Fruit fly (Drosophila melanogaster) whole organism, pupa: Measurements from ENCODE around the gene CG34328.

Experiments
- CG10348 ChIP-seq: fragments of 200-800 bp; sonication (Bioruptor generic); IDR thresholded peaks from 2 replicates; pipeline ENCODE4 v1.3.6; 2022; ENCODE audit warnings: missing biosample characterization, missing genetic modification characterization
- CG12605 ChIP-seq: fragments of 200-800 bp; sonication (Bioruptor generic); IDR thresholded peaks from 2 replicates; pipeline ENCODE4 v1.3.6; 2022; ENCODE audit warnings: missing biosample characterization, missing genetic modification characterization
- CG13204 ChIP-seq: fragments of 200-800 bp; sonication (Bioruptor generic); optimal IDR thresholded peaks from 2 replicates; lab custom pipeline; 2018; ENCODE audit warnings: missing biosample characterization, mild to moderate bottlenecking, missing genetic modification characterization, moderate library complexity
- CG14655 ChIP-seq: fragments of 200-800 bp; sonication (Bioruptor generic); optimal IDR thresholded peaks from 3 replicates; lab custom pipeline; 2017; ENCODE audit warnings: mild to moderate bottlenecking, missing biosample characterization, missing genetic modification reagents, missing genetic modification characterization
- CG15710 ChIP-seq: fragments of 200-800 bp; sonication (Bioruptor generic); optimal IDR thresholded peaks from 2 replicates; lab custom pipeline; 2018; ENCODE audit warnings: missing biosample characterization, mild to moderate bottlenecking, missing genetic modification characterization, moderate library complexity
- CG17806 ChIP-seq: fragments of 200-800 bp; sonication (Bioruptor generic); optimal IDR thresholded peaks from 2 replicates; lab custom pipeline; 2018; ENCODE audit warnings: missing biosample characterization, mild to moderate bottlenecking, missing genetic modification characterization, moderate library complexity
- CG32121 ChIP-seq: fragments of 200-800 bp; sonication (Bioruptor generic); IDR thresholded peaks from 2 replicates; pipeline ENCODE4 v1.3.6; 2022; ENCODE audit warnings: missing biosample characterization, missing genetic modification characterization
- CG34367 ChIP-seq: fragments of 200-800 bp; sonication (Bioruptor generic); optimal IDR thresholded peaks from 2 replicates; lab custom pipeline; 2018; ENCODE audit warnings: missing biosample characterization, mild to moderate bottlenecking, missing genetic modification characterization
- CG4496 ChIP-seq: fragments of 200-800 bp; sonication (Bioruptor generic); IDR thresholded peaks from 3 replicates; pipeline ENCODE4 v1.3.6; 2022; ENCODE audit warnings: missing biosample characterization, missing genetic modification characterization
- CG8159 ChIP-seq: fragments of 200-800 bp; sonication (Bioruptor generic); optimal IDR thresholded peaks from 3 replicates; lab custom pipeline; 2018; ENCODE audit warnings: missing biosample characterization, mild to moderate bottlenecking, missing genetic modification characterization, moderate library complexity
- CG8301 ChIP-seq: fragments of 200-800 bp; sonication (Bioruptor generic); optimal IDR thresholded peaks from 2 replicates; lab custom pipeline; 2018; ENCODE audit warnings: missing biosample characterization, mild to moderate bottlenecking, missing genetic modification characterization
- CG9948 ChIP-seq: fragments of 200-800 bp; sonication (Bioruptor generic); optimal IDR thresholded peaks from 2 replicates; lab custom pipeline; 2018; ENCODE audit warnings: missing biosample characterization, mild to moderate bottlenecking, missing genetic modification characterization, moderate library complexity
- D1 ChIP-seq: fragments of 200-800 bp; sonication (Bioruptor generic); optimal IDR thresholded peaks from 2 replicates; lab custom pipeline; 2018; ENCODE audit warnings: missing biosample characterization, mild to moderate bottlenecking, missing genetic modification characterization, moderate library complexity
- EcR ChIP-seq: fragments of 200-800 bp; sonication (Bioruptor generic); optimal IDR thresholded peaks from 3 replicates; lab custom pipeline; 2019; ENCODE audit warnings: missing biosample characterization, missing genetic modification characterization, mild to moderate bottlenecking, moderate library complexity, missing genetic modification reagents
- Ets98B ChIP-seq: fragments of 200-800 bp; sonication (Bioruptor generic); IDR thresholded peaks from 2 replicates; pipeline ENCODE4 v1.3.6; 2022; ENCODE audit warnings: missing biosample characterization, missing genetic modification characterization
- Pif1A ChIP-seq: fragments of 200-800 bp; sonication (Bioruptor generic); optimal IDR thresholded peaks from 3 replicates; lab custom pipeline; 2016; ENCODE audit warnings: missing biosample characterization, missing genetic modification characterization
- Pif1B ChIP-seq: fragments of 200-800 bp; sonication (Bioruptor generic); optimal IDR thresholded peaks from 3 replicates; lab custom pipeline; 2016; ENCODE audit warnings: missing biosample characterization, missing genetic modification characterization
- Snoo ChIP-seq: fragments of 200-800 bp; sonication (Bioruptor generic); optimal IDR thresholded peaks from 3 replicates; lab custom pipeline; 2017; ENCODE audit warnings: missing biosample characterization, mild to moderate bottlenecking, missing genetic modification characterization, inconsistent platforms
- fd96Ca ChIP-seq: fragments of 200-800 bp; sonication (Bioruptor generic); IDR thresholded peaks from 3 replicates; pipeline ENCODE4 v1.3.6; 2022; ENCODE audit warnings: missing biosample characterization, missing genetic modification characterization
- gl ChIP-seq: fragments of 200-800 bp; sonication (Bioruptor generic); optimal IDR thresholded peaks from 2 replicates; lab custom pipeline; 2018; ENCODE audit warnings: missing biosample characterization, mild to moderate bottlenecking, missing genetic modification characterization
- rn ChIP-seq: fragments of 200-800 bp; sonication (Bioruptor generic); IDR thresholded peaks from 2 replicates; pipeline ENCODE4 v1.3.6; 2022; ENCODE audit warnings: missing biosample characterization, missing genetic modification characterization

The CG34328 gene

dm6 chrX:18379791-18380190, 20.1 kb downstream of the CG34328 start, which contains the start of the genes por and CG6179:
TSS of gene por (minus strand) at chrX:18379854.
TSS of gene CG6179 (plus strand) at chrX:18380082.
- TF ChIP-seq CG9948 (tag; lab: Kevin White, UChicago) (no peak), CG13204 (GFP tag; lab: Kevin White, UChicago) (no peak), Pif1B (GFP tag; lab: Kevin White, UChicago) (no peak), gl (tag; lab: Kevin White, UChicago) (no peak), Ets98B (no peak)
- TF ChIP-seq, all 21 proteins: peak for 0

dm6 chrX:18374421-18374935, 25.4 kb downstream of the CG34328 start:
- TF ChIP-seq CG34367 (tag; lab: Kevin White, UChicago) (no peak), rn (GFP tag; lab: Robert Waterston, UW) (no peak)

dm6 chrX:18370775-18371735, 28.8 kb downstream of the CG34328 start:
- TF ChIP-seq Pif1B (GFP tag; lab: Kevin White, UChicago) = peak; percentile 77
- TF ChIP-seq CG10348 = no peak
- TF ChIP-seq EcR = peak; percentile 16
- TF ChIP-seq CG8159 (tag; lab: Kevin White, UChicago) = peak; percentile 67
- peak; percentile 60 for TF ChIP-seq CG9948 (tag; lab: Kevin White, UChicago)
- peak; percentile 76; the same call in 2 of the 3 replicates for TF ChIP-seq fd96Ca (GFP tag; lab: Robert Waterston, UW)
- no peak for TF ChIP-seq CG14655 (GFP tag; lab: Kevin White, UChicago)
- peak; percentile 69 for TF ChIP-seq CG15710
- TF ChIP-seq CG13204 (GFP tag; lab: Kevin White, UChicago) = peak; percentile 89
- TF ChIP-seq CG17806 (tag; lab: Kevin White, UChicago) = peak; percentile 56
- TF ChIP-seq gl (tag; lab: Kevin White, UChicago) = peak; percentile 96
- TF ChIP-seq CG8301 (tag; lab: Kevin White, UChicago) = peak; percentile 77
- TF ChIP-seq CG4496 = peak; percentile 93
- TF ChIP-seq D1 (tag; lab: Kevin White, UChicago) = no peak
- peak; percentile 96 for TF ChIP-seq CG12605
- peak; percentile 86 for TF ChIP-seq CG32121
- TF ChIP-seq CG34367 (tag; lab: Kevin White, UChicago) = peak; percentile 79
- peak; percentile 62; the same call in 1 of the 2 replicates for TF ChIP-seq rn (GFP tag; lab: Robert Waterston, UW)
- peak; percentile 74 for TF ChIP-seq Snoo (tag; lab: Kevin White, UChicago)
- no peak for TF ChIP-seq Pif1A (GFP tag; lab: Kevin White, UChicago)
- TF ChIP-seq Ets98B = peak; percentile 89
- TF ChIP-seq, all 21 proteins: peak for 17

dm6 chrX:18369767-18370166, 30.1 kb downstream of the CG34328 start:
- TF ChIP-seq CG34367 (tag; lab: Kevin White, UChicago) = no peak
- TF ChIP-seq fd96Ca (GFP tag; lab: Robert Waterston, UW) = no peak
- no peak for TF ChIP-seq EcR
- TF ChIP-seq Pif1A (GFP tag; lab: Kevin White, UChicago) = no peak
- TF ChIP-seq CG4496 = no peak
- TF ChIP-seq Snoo (tag; lab: Kevin White, UChicago) = no peak
- TF ChIP-seq CG15710 = no peak
- TF ChIP-seq CG13204 (GFP tag; lab: Kevin White, UChicago) = no peak
- TF ChIP-seq Ets98B = no peak
- no peak for TF ChIP-seq CG12605
- no peak for TF ChIP-seq rn (GFP tag; lab: Robert Waterston, UW)
- TF ChIP-seq Pif1B (GFP tag; lab: Kevin White, UChicago) = no peak
- no peak for TF ChIP-seq D1 (tag; lab: Kevin White, UChicago)
- TF ChIP-seq CG8159 (tag; lab: Kevin White, UChicago) = no peak
- no peak for TF ChIP-seq gl (tag; lab: Kevin White, UChicago)
- no peak for TF ChIP-seq CG32121
- TF ChIP-seq CG10348 = no peak
- TF ChIP-seq CG8301 (tag; lab: Kevin White, UChicago) = no peak
- no peak for TF ChIP-seq CG14655 (GFP tag; lab: Kevin White, UChicago)
- no peak for TF ChIP-seq CG17806 (tag; lab: Kevin White, UChicago)
- TF ChIP-seq, all 21 proteins: peak for 0

dm6 chrX:18368644-18368998, 31.2 kb downstream of the CG34328 start:
- TF ChIP-seq CG32121 (peak; percentile 44; the same call in 1 of the 2 replicates), CG12605 (peak; percentile 54; the same call in 1 of the 2 replicates), gl (tag; lab: Kevin White, UChicago) (no peak), Snoo (tag; lab: Kevin White, UChicago) (no peak), CG4496 (peak; percentile 42; the same call in 1 of the 3 replicates), fd96Ca (GFP tag; lab: Robert Waterston, UW) (0 out of 3 replicates have a peak, but pooled peaks have one; percentile 21), CG17806 (tag; lab: Kevin White, UChicago) (no peak), CG14655 (GFP tag; lab: Kevin White, UChicago) (peak; percentile 31), CG13204 (GFP tag; lab: Kevin White, UChicago) (peak; percentile 11), rn (GFP tag; lab: Robert Waterston, UW) (no peak), D1 (tag; lab: Kevin White, UChicago) (no peak), Ets98B (peak; percentile 63), CG10348 (no peak), CG8301 (tag; lab: Kevin White, UChicago) (no peak)
